Worm (Caenorhabditis elegans) whole organism, L3 larva: ENCODE measurements around the gene F54E4.3.

Source experiments
- elt-2 ChIP-seq: sonication (generic microtip); optimal IDR thresholded peaks from 2 replicates; lab custom pipeline; 2016; ENCODE audit warnings: missing genetic modification reagents, mild to moderate bottlenecking, missing genetic modification characterization, missing compliant biosample characterization
- mdl-1 ChIP-seq: fragments of 150-350 bp; optimal IDR thresholded peaks from 2 replicates; lab custom pipeline; 2014; ENCODE audit warnings: missing biosample characterization, missing genetic modification characterization
- zag-1 ChIP-seq: fragments of 150-350 bp; optimal IDR thresholded peaks from 2 replicates; lab custom pipeline; 2014; ENCODE audit warnings: missing biosample characterization, missing genetic modification characterization

DNA sequence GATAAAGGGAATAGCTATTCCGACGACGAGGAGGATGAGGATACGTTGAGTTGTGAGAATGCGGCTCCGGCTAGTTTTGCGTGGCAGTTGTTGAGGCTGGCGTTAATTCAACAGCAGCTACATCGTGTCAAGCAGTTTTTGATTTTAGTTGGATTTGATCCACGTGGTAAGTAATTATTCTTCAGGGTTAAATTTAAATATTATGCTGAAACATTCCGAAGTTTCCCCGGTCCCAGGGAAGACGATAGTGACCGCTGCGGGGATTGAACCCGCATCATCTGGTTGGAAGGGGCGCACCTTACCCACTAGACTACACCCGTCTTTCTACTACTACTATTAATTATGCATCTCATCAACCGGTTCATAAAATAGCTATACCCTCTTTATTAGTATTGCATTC, 15.0 kb downstream of the F54E4.3 start:
- no peak for TF ChIP-seq zag-1 (tag; lab: Kevin White, UChicago)
- TF ChIP-seq mdl-1 (tag; lab: Kevin White, UChicago), result no peak
- TF ChIP-seq elt-2 (tag; lab: Kevin White, UChicago), result no peak
